1 fruit fly cellular context compared by ENCODE assay signal in the genomic region with DNA sequence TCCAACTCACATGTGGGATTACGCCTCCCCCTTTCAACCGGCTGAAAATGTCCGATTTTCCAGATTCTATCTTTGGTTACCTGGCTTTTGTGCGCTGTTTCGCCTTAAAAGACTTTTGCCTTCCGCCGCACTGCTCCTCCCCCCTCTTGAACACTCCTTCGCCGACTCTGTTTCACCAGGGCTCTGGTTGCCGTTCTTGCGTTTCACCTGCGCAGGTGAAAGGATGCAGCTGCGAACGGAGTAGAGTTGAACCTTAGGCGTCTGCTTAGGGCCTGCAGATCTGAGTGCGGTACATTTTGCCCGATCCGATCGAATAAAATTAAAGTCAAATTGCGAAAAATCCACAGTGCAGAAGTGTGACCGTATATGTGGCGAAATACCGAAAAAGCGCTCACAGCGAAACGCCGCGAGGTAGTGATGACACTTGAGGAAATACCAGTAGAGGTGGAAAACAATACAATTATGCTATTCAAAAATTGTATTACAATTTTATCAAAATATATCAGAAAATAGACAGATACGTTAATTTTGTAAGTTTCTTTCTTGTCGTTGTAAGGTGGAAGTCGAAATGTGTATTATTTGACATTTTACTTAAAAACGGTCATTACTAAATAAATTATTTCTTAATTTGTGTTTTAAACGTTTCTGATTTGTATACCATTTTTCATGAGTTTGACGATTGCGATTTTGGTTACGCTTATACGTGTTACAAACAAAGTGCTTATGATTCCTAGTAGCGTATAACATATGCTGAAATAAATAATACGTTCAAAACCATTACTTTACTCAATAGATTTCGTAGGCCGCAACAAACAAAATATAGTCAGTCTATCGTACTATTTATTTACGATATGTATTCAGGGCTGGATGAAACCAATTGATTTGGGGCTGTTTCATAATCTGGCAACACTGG.
TF ChIP-seq lines count a peak whose summit lies in the region.

Gene CG6664 (minus strand): TSS at position 518 of the 913 bp plus-strand sequence.
Gene CG7728 (plus strand): TSS at position 874 of the 913 bp plus-strand sequence.

TF ChIP-seq in whole organism, embryonic, 481 proteins besides CTCF, POLR2A, EP300 and RAD21 (continued from another document and continues in another):
- TF ChIP-seq ATbp (GFP tag; optimal IDR thresholded peaks at IDR 0.05; lab: Kevin White, UChicago) (peak; percentile 39), CG16863 (GFP tag; optimal IDR thresholded peaks at IDR 0.05; lab: Kevin White, UChicago) (peak; percentile 20), crol (GFP tag; IDR thresholded peaks at IDR 0.05; lab: Robert Waterston, UW) (peak; percentile 96), HLHmδ (GFP tag; optimal IDR thresholded peaks at IDR 0.05; lab: Kevin White, UChicago) (no peak), CG1603 (tag; optimal IDR thresholded peaks at IDR 0.05; lab: Kevin White, UChicago) (peak; percentile 61), ken (GFP tag; IDR thresholded peaks at IDR 0.05; lab: Robert Waterston, UW) (peak; percentile 76), CG6272 (GFP tag; IDR thresholded peaks at IDR 0.05; lab: Robert Waterston, UW) (peak; percentile 44), grau (tag; optimal IDR thresholded peaks at IDR 0.05; lab: Kevin White, UChicago) (peak; percentile 49), CG10147 (GFP tag; optimal IDR thresholded peaks at IDR 0.05; lab: Kevin White, UChicago) (no peak), gcm2 (GFP tag; optimal IDR thresholded peaks at IDR 0.05; lab: Kevin White, UChicago) (no peak), CG2889 (GFP tag; IDR thresholded peaks at IDR 0.05; lab: Robert Waterston, UW) (peak; percentile 29; the same call in 1 of the 3 replicates), kni (GFP tag; optimal IDR thresholded peaks at IDR 0.05; lab: Kevin White, UChicago) (peak; percentile 43), trh (GFP tag; optimal IDR thresholded peaks at IDR 0.05; lab: Kevin White, UChicago) (no peak), CG8924 (tag; optimal IDR thresholded peaks at IDR 0.05; lab: Kevin White, UChicago) (peak; percentile 47), C15 (GFP tag; IDR thresholded peaks at IDR 0.05; lab: Robert Waterston, UW) (0 out of 3 replicates have a peak, but pooled peaks have one; percentile 23), CG8765 (GFP tag; IDR thresholded peaks at IDR 0.05; lab: Robert Waterston, UW) (0 out of 2 replicates have a peak, but pooled peaks have one; percentile 35), Sin3A (optimal IDR thresholded peaks at IDR 0.05; lab: Kevin White, UChicago) (peak; percentile 40), Stat92E (GFP tag; optimal IDR thresholded peaks at IDR 0.05; lab: Kevin White, UChicago) (peak in 1 of 3 experiments; percentile 6), CG30431 (GFP tag; optimal IDR thresholded peaks at IDR 0.05; lab: Kevin White, UChicago) (no peak), zen2 (GFP tag; IDR thresholded peaks at IDR 0.05; lab: Robert Waterston, UW; ENCODE audit: partially characterized antibody) (no peak), CG18764 (GFP tag; optimal IDR thresholded peaks at IDR 0.05; lab: Kevin White, UChicago) (no peak), kah (GFP tag; optimal IDR thresholded peaks at IDR 0.05; lab: Kevin White, UChicago) (no peak), CG34376 (GFP tag; optimal IDR thresholded peaks at IDR 0.05; lab: Kevin White, UChicago) (peak; percentile 39), ara (GFP tag; IDR thresholded peaks at IDR 0.05; lab: Robert Waterston, UW) (no peak), CG6689 (GFP tag; IDR thresholded peaks at IDR 0.05; lab: Robert Waterston, UW) (0 out of 2 replicates have a peak, but pooled peaks have one; percentile 16), tll (GFP tag; optimal IDR thresholded peaks at IDR 0.05; lab: Kevin White, UChicago) (peak in 1 of 2 experiments; percentile 59), Sox100B (GFP tag; optimal IDR thresholded peaks at IDR 0.05; lab: Kevin White, UChicago) (no peak), Adf1 (GFP tag; IDR thresholded peaks at IDR 0.05; lab: Robert Waterston, UW) (no peak), HmgD (GFP tag; optimal IDR thresholded peaks at IDR 0.05; lab: Kevin White, UChicago) (peak; percentile 10), CG7987 (GFP tag; optimal IDR thresholded peaks at IDR 0.05; lab: Kevin White, UChicago) (no peak), zfh2 (GFP tag; optimal IDR thresholded peaks at IDR 0.05; lab: Kevin White, UChicago) (peak; percentile 33), Meics (GFP tag; optimal IDR thresholded peaks at IDR 0.05; lab: Kevin White, UChicago) (peak; percentile 47), CG10565 (GFP tag; optimal IDR thresholded peaks at IDR 0.05; lab: Kevin White, UChicago) (no peak), wdn (GFP tag; IDR thresholded peaks at IDR 0.05; lab: Robert Waterston, UW) (no peak), CG31365 (tag; optimal IDR thresholded peaks at IDR 0.05; lab: Kevin White, UChicago) (no peak), CG4282 (GFP tag; optimal IDR thresholded peaks at IDR 0.05; lab: Kevin White, UChicago) (no peak), Ets97D (GFP tag; optimal IDR thresholded peaks at IDR 0.05; lab: Kevin White, UChicago) (peak; percentile 12), Doc2 (GFP tag; IDR thresholded peaks at IDR 0.05; lab: Robert Waterston, UW) (no peak), sr (GFP tag; IDR thresholded peaks at IDR 0.05; lab: Robert Waterston, UW) (no peak), CG9876 (GFP tag; optimal IDR thresholded peaks at IDR 0.05; lab: Kevin White, UChicago) (peak; percentile 15), CG4617 (GFP tag; optimal IDR thresholded peaks at IDR 0.05; lab: Kevin White, UChicago; ENCODE audit: borderline replicate concordance) (peak; percentile 87), E2f2 (GFP tag; IDR thresholded peaks at IDR 0.05; lab: Robert Waterston, UW) (peak; percentile 72), her (GFP tag; optimal IDR thresholded peaks at IDR 0.05; lab: Kevin White, UChicago) (no peak), CG18476 (GFP tag; optimal IDR thresholded peaks at IDR 0.05; lab: Kevin White, UChicago) (peak; percentile 40), vfl (GFP tag; optimal IDR thresholded peaks at IDR 0.05; lab: Kevin White, UChicago) (peak; percentile 35), H2.0 (GFP tag; IDR thresholded peaks at IDR 0.05; lab: Robert Waterston, UW) (peak; percentile 62; the same call in 1 of the 2 replicates), Dll (GFP tag; IDR thresholded peaks at IDR 0.05; lab: Robert Waterston, UW; ENCODE audit: partially characterized antibody) (peak; percentile 69; the same call in 3 of the 4 replicates), CG10543 (GFP tag; optimal IDR thresholded peaks at IDR 0.05; lab: Kevin White, UChicago) (peak; percentile 49), dmrt11E (tag; optimal IDR thresholded peaks at IDR 0.05; lab: Kevin White, UChicago) (peak; percentile 57), Ssrp (tag; optimal IDR thresholded peaks at IDR 0.05; lab: Kevin White, UChicago) (peak; percentile 38), CG42726 (GFP tag; IDR thresholded peaks at IDR 0.05; lab: Robert Waterston, UW; ENCODE audit: partially characterized antibody) (0 out of 2 replicates have a peak, but pooled peaks have one; percentile 47), HHEX (GFP tag; optimal IDR thresholded peaks at IDR 0.05; lab: Kevin White, UChicago) (peak; percentile 19), chinmo (GFP tag; IDR thresholded peaks at IDR 0.05; lab: Robert Waterston, UW; ENCODE audit: partially characterized antibody) (no peak), GATAe (GFP tag; conservative IDR thresholded peaks at IDR 0.05; lab: Robert Waterston, UW) (no peak), peb (GFP tag; IDR thresholded peaks at IDR 0.05; lab: Robert Waterston, UW) (no peak), luna (GFP tag; optimal IDR thresholded peaks at IDR 0.05; lab: Kevin White, UChicago) (no peak), CG14667 (GFP tag; IDR thresholded peaks at IDR 0.05; lab: Robert Waterston, UW) (peak; percentile 13; the same call in 1 of the 2 replicates), CG3065 (GFP tag; optimal IDR thresholded peaks at IDR 0.05; lab: Kevin White, UChicago) (no peak), Pdp1 (GFP tag; optimal IDR thresholded peaks at IDR 0.05; lab: Kevin White, UChicago) (peak; percentile 35 to 53), row (GFP tag; IDR thresholded peaks at IDR 0.05; lab: Robert Waterston, UW) (peak; percentile 88), CG7963 (GFP tag; IDR thresholded peaks at IDR 0.05; lab: Robert Waterston, UW; ENCODE audit: partially characterized antibody) (peak; percentile 56; the same call in 1 of the 3 replicates), CG18011 (GFP tag; optimal IDR thresholded peaks at IDR 0.05; lab: Kevin White, UChicago) (peak; percentile 1), CG6254 (GFP tag; optimal IDR thresholded peaks at IDR 0.05; lab: Kevin White, UChicago) (no peak), disco-r (GFP tag; optimal IDR thresholded peaks at IDR 0.05; lab: Kevin White, UChicago) (no peak), ems (GFP tag; optimal IDR thresholded peaks at IDR 0.05; lab: Kevin White, UChicago) (no peak), CG13775 (GFP tag; optimal IDR thresholded peaks at IDR 0.05; lab: Kevin White, UChicago) (peak; percentile 80), Dbx (GFP tag; IDR thresholded peaks at IDR 0.05; lab: Robert Waterston, UW) (peak; percentile 54; the same call in 2 of the 3 replicates), CG6175 (GFP tag; IDR thresholded peaks at IDR 0.05; lab: Robert Waterston, UW) (no peak), bigmax (GFP tag; optimal IDR thresholded peaks at IDR 0.05; lab: Kevin White, UChicago) (no peak), cwo (GFP tag; optimal IDR thresholded peaks at IDR 0.05; lab: Kevin White, UChicago) (no peak), Hsf (GFP tag; optimal IDR thresholded peaks at IDR 0.05; lab: Kevin White, UChicago) (peak; percentile 46), CG6654 (GFP tag; optimal IDR thresholded peaks at IDR 0.05; lab: Kevin White, UChicago) (no peak), gt (GFP tag; IDR thresholded peaks at IDR 0.05; lab: Robert Waterston, UW) (no peak), CG12942 (GFP tag; optimal IDR thresholded peaks at IDR 0.05; lab: Kevin White, UChicago) (peak; percentile 40), dysf (GFP tag; IDR thresholded peaks at IDR 0.05; lab: Robert Waterston, UW) (peak; percentile 16; the same call in 1 of the 3 replicates), Gsc (GFP tag; IDR thresholded peaks at IDR 0.05; lab: Robert Waterston, UW) (no peak), CG9932 (GFP tag; IDR thresholded peaks at IDR 0.05; lab: Robert Waterston, UW) (peak; percentile 86), CG14710 (tag; optimal IDR thresholded peaks at IDR 0.05; lab: Kevin White, UChicago) (peak; percentile 81), Hr78 (GFP tag; optimal IDR thresholded peaks at IDR 0.05; lab: Kevin White, UChicago) (no peak), CG16815 (GFP tag; optimal IDR thresholded peaks at IDR 0.05; lab: Kevin White, UChicago) (peak; percentile 52), Nf-YC (tag; optimal IDR thresholded peaks at IDR 0.05; lab: Kevin White, UChicago) (peak; percentile 55), ttk (GFP tag; IDR thresholded peaks at IDR 0.05; lab: Robert Waterston, UW) (peak; percentile 26; the same call in 1 of the 2 replicates), CG8359 (GFP tag; optimal IDR thresholded peaks at IDR 0.05; lab: Kevin White, UChicago; ENCODE audit: borderline replicate concordance) (no peak), scrt (GFP tag; optimal IDR thresholded peaks at IDR 0.05; lab: Kevin White, UChicago) (no peak), caup (GFP tag; optimal IDR thresholded peaks at IDR 0.05; lab: Kevin White, UChicago; ENCODE audit: severe bottlenecking) (no peak), bowl (GFP tag; IDR thresholded peaks at IDR 0.05; lab: Robert Waterston, UW) (no peak), sob (GFP tag; IDR thresholded peaks at IDR 0.05; lab: Robert Waterston, UW) (peak; percentile 74), ind (GFP tag; optimal IDR thresholded peaks at IDR 0.05; lab: Kevin White, UChicago) (peak; percentile 45), CG11398 (GFP tag; optimal IDR thresholded peaks at IDR 0.05; lab: Kevin White, UChicago) (no peak), Poxn (GFP tag; IDR thresholded peaks at IDR 0.05; lab: Robert Waterston, UW) (no peak), CG11247 (GFP tag; IDR thresholded peaks at IDR 0.05; lab: Robert Waterston, UW) (peak; percentile 52), Neu2 (GFP tag; optimal IDR thresholded peaks at IDR 0.05; lab: Kevin White, UChicago; ENCODE audit: borderline replicate concordance) (no peak), Myb (GFP tag; optimal IDR thresholded peaks at IDR 0.05; lab: Kevin White, UChicago) (peak; percentile 12), CG16813 (GFP tag; IDR thresholded peaks at IDR 0.05; lab: Robert Waterston, UW; ENCODE audit: partially characterized antibody) (peak; percentile 56; the same call in 2 of the 3 replicates), CG15696 (tag; optimal IDR thresholded peaks at IDR 0.05; lab: Kevin White, UChicago) (peak; percentile 42), zfh1 (GFP tag; IDR thresholded peaks at IDR 0.05; lab: Robert Waterston, UW) (peak; percentile 59; the same call in 2 of the 3 replicates), CG11560 (tag; IDR thresholded peaks at IDR 0.05; lab: Robert Waterston, UW) (no peak), Sox102F (GFP tag; optimal IDR thresholded peaks at IDR 0.05; lab: Kevin White, UChicago) (no peak), BEAF-32 (GFP tag; optimal IDR thresholded peaks at IDR 0.05; lab: Kevin White, UChicago) (peak; percentile 80), CG10462 (GFP tag; optimal IDR thresholded peaks at IDR 0.05; lab: Kevin White, UChicago) (no peak), CG3995 (GFP tag; optimal IDR thresholded peaks at IDR 0.05; lab: Kevin White, UChicago) (no peak), run (tag; optimal IDR thresholded peaks at IDR 0.05; lab: Kevin White, UChicago) (no peak), Xrp1 (GFP tag; IDR thresholded peaks at IDR 0.05; lab: Robert Waterston, UW) (no peak), Ets65A (GFP tag; lab: Kevin White, UChicago) (peak; percentile 95), CG6791 (GFP tag; IDR thresholded peaks at IDR 0.05; lab: Robert Waterston, UW; ENCODE audit: partially characterized antibody) (peak; percentile 56), CG17612 (GFP tag; IDR thresholded peaks at IDR 0.05; lab: Robert Waterston, UW) (no peak), lmd (GFP tag; IDR thresholded peaks at IDR 0.05; lab: Robert Waterston, UW) (peak; percentile 21; the same call in 1 of the 2 replicates), schlank (tag; optimal IDR thresholded peaks at IDR 0.05; lab: Kevin White, UChicago) (no peak), unc-4 (GFP tag; IDR thresholded peaks at IDR 0.05; lab: Robert Waterston, UW; ENCODE audit: partially characterized antibody) (peak; percentile 53; the same call in 1 of the 2 replicates), Dip2 (GFP tag; IDR thresholded peaks at IDR 0.05; lab: Robert Waterston, UW) (no peak), sna (GFP tag; IDR thresholded peaks at IDR 0.05; lab: Robert Waterston, UW; ENCODE audit: partially characterized antibody) (peak; percentile 36; the same call in 1 of the 2 replicates), CG43689 (GFP tag; IDR thresholded peaks at IDR 0.05; lab: Robert Waterston, UW) (no peak), Dip3 (GFP tag; optimal IDR thresholded peaks at IDR 0.05; lab: Kevin White, UChicago) (peak; percentile 35), CG3847 (GFP tag; IDR thresholded peaks at IDR 0.05; lab: Robert Waterston, UW) (peak; percentile 52), corto (GFP tag; optimal IDR thresholded peaks at IDR 0.05; lab: Kevin White, UChicago) (no peak), tio (GFP tag; optimal IDR thresholded peaks at IDR 0.05; lab: Kevin White, UChicago) (no peak)
